Fruit fly (Drosophila melanogaster): Measurements from ENCODE around the gene CG1571.

The CG1571 gene

DNA sequence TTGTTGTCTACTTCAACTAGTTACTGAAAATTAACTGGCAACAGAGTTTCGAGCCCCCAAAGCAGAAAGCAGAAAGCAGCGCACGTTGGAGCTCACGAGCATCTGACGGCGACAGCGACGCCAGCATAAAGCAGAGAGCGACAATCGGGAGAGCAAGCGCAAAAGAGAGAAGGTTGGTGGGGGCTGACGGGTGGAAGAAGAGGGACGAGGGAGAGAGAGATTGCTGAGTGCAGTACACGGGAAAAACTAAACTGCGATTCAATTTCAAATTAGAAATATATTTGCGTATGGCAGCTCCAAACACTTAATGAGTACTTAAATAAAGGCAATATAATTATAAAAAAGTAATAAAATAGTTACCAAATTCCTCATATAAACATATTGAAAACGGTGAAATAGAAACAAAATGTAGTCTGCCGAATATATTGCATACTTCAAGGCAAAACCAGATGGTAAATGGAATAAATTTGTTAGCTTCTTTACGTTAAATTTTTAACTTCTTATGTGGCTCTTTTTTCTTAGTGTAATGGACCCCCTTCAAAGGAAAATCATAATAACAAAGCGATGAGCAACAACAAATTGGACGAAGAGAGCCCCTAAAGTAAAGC is 16.5 kb downstream of the CG1571 start (continued):
- TF ChIP-seq otp (GFP tag; IDR thresholded peaks at IDR 0.05) = peak; percentile 65; the same call in 2 of the 3 replicates

DNA sequence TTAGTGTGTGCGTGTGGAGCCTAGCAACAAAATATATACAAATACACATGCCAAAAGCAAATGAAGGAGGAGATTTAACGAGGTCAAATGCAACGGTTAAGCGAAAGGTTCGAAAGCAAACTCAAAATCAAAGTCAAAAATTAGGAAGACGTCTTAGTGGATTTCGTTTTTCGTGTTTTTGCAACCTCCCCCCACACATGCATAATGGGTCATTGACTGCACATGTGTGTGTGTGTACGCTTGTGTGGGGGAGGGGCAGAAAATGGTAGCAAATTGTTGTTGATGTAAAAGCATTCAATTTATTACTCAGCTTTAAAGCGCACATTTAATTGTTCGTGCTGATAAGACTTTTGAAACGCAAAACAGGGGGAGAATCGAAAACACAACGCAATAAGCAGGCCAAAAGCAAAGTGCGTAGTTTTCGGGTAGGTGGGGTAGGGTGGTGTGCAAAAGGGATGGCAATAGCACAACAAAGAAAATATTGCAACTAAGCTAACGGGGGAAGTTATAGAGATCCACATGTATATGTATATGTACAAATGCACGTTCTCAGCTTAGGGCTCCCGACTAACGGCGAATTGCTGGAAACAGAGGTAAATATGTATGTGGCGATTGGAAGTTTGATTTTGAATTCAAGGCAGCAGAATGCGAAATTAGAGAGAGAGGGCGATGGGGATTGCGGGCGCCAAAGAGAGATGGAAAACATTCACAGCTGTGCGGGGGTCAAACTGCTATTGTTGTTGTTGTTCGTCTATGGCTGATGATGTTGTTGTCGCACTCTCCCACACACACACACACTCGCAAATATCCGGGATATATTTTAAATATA is 17.4 kb downstream of the CG1571 start:
- no peak for TF ChIP-seq Tbp (GFP tag; optimal IDR thresholded peaks at IDR 0.05)
- peak; percentile 78 for TF ChIP-seq sug (tag; optimal IDR thresholded peaks at IDR 0.05)
- TF ChIP-seq Ets65A (GFP tag) = peak; percentile 59
- TF ChIP-seq lmd (GFP tag; IDR thresholded peaks at IDR 0.05) = 0 out of 2 replicates have a peak, but pooled peaks have one; percentile 7
- TF ChIP-seq Hsf (GFP tag; optimal IDR thresholded peaks at IDR 0.05) = no peak
- TF ChIP-seq CG8359 (GFP tag; optimal IDR thresholded peaks at IDR 0.05; ENCODE audit: borderline replicate concordance) = no peak
- TF ChIP-seq dati (GFP tag; IDR thresholded peaks at IDR 0.05) = no peak
- TF ChIP-seq CG13624 (GFP tag; optimal IDR thresholded peaks at IDR 0.05) = peak; percentile 95
- no peak for TF ChIP-seq CG16815 (GFP tag; optimal IDR thresholded peaks at IDR 0.05)
- peak; percentile 74 for TF ChIP-seq CG1832 (GFP tag; optimal IDR thresholded peaks at IDR 0.05)
- TF ChIP-seq CG13287 (GFP tag; IDR thresholded peaks at IDR 0.05; ENCODE audit: partially characterized antibody) = no peak
- TF ChIP-seq fd3F (GFP tag; optimal IDR thresholded peaks at IDR 0.05) = no peak
- TF ChIP-seq CG17359 (tag; optimal IDR thresholded peaks at IDR 0.05) = no peak
- TF ChIP-seq Drgx (GFP tag; IDR thresholded peaks at IDR 0.05) = no peak
- TF ChIP-seq ATbp (GFP tag; optimal IDR thresholded peaks at IDR 0.05) = no peak
- TF ChIP-seq CG7357 (GFP tag; IDR thresholded peaks at IDR 0.05) = no peak
- no peak for TF ChIP-seq exex (tag; optimal IDR thresholded peaks at IDR 0.05)
- TF ChIP-seq CG3281 (GFP tag; optimal IDR thresholded peaks at IDR 0.05) = no peak
- no peak for TF ChIP-seq stc (GFP tag; IDR thresholded peaks at IDR 0.05)
- no peak for TF ChIP-seq odd (GFP tag; optimal IDR thresholded peaks at IDR 0.05)
- TF ChIP-seq ro (GFP tag; IDR thresholded peaks at IDR 0.05) = no peak
- TF ChIP-seq CkIIα-i1 (GFP tag; IDR thresholded peaks at IDR 0.05) = no peak
- peak in 1 of 2 experiments; percentile 80 for TF ChIP-seq Hr78 (GFP tag; optimal IDR thresholded peaks at IDR 0.05)
- TF ChIP-seq H2.0 (GFP tag; IDR thresholded peaks at IDR 0.05) = no peak
- TF ChIP-seq Rfx (GFP tag; IDR thresholded peaks at IDR 0.05) = no peak
- no peak for TF ChIP-seq danr (GFP tag; IDR thresholded peaks at IDR 0.05)
- no peak for TF ChIP-seq CG12219 (GFP tag; optimal IDR thresholded peaks at IDR 0.05)
- TF ChIP-seq PHDP (tag; optimal IDR thresholded peaks at IDR 0.05) = no peak
- peak; percentile 58 for TF ChIP-seq CG6765 (GFP tag; optimal IDR thresholded peaks at IDR 0.05)
- TF ChIP-seq CG10147 (GFP tag; optimal IDR thresholded peaks at IDR 0.05) = no peak
- peak; percentile 9 for TF ChIP-seq Fer3 (tag; optimal IDR thresholded peaks at IDR 0.05)
- TF ChIP-seq CG18011 (GFP tag; optimal IDR thresholded peaks at IDR 0.05) = no peak
- no peak for TF ChIP-seq MTF-1 (GFP tag; optimal IDR thresholded peaks at IDR 0.05; ENCODE audit: borderline replicate concordance)
- TF ChIP-seq CG17328 (GFP tag; IDR thresholded peaks at IDR 0.05) = no peak
- TF ChIP-seq shn (GFP tag; optimal IDR thresholded peaks at IDR 0.05) = no peak
- peak; percentile 75 for TF ChIP-seq CG10321 (GFP tag; IDR thresholded peaks at IDR 0.05)
- TF ChIP-seq zfh1 (GFP tag; IDR thresholded peaks at IDR 0.05) = no peak
- TF ChIP-seq CG8924 (tag; optimal IDR thresholded peaks at IDR 0.05) = no peak
- TF ChIP-seq croc (GFP tag; conservative IDR thresholded peaks at IDR 0.05) = no peak
- TF ChIP-seq nau (GFP tag; optimal IDR thresholded peaks at IDR 0.05) = no peak
- no peak for TF ChIP-seq sens-2 (GFP tag; IDR thresholded peaks at IDR 0.05)
- 0 out of 2 replicates have a peak, but pooled peaks have one; percentile 23 for TF ChIP-seq Atf6 (GFP tag; IDR thresholded peaks at IDR 0.05)
- TF ChIP-seq cas (GFP tag; IDR thresholded peaks at IDR 0.05) = no peak
- TF ChIP-seq crol (GFP tag; IDR thresholded peaks at IDR 0.05) = peak; percentile 45
- no peak for TF ChIP-seq ind (GFP tag; optimal IDR thresholded peaks at IDR 0.05)
- TF ChIP-seq mirr (GFP tag; optimal IDR thresholded peaks at IDR 0.05) = no peak
